Worm (Caenorhabditis elegans): ENCODE data around the gene F25B4.8.

F25B4.8 gene

DNA sequence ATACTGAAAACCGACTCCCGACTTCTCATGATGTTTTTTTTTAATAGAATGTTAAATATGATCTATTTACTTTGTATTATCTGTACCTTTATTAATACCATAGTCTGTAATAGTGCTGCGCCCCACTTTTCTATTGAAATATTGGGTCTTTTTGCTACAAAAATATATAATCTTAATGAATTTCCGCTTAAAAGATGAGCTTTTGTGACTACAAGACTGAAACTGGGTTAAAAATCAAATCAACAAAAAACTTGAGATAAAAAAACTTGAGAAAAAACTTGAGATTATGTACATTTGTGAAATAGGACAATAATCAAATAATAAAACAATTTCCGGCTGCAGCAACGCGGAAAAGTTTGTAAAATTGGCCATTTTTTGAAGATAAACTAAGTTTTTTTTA, 39.3 kb upstream of the F25B4.8 start, which contains the start of gene K09H11.15:
Gene K09H11.15 (minus strand): TSS at position 101 of the 400 bp plus-strand sequence.
- no peak for TF ChIP-seq mab-5 (tag; optimal IDR thresholded peaks at IDR 0.05)
- TF ChIP-seq hlh-1 (tag; optimal IDR thresholded peaks at IDR 0.05) = no peak
- no peak for TF ChIP-seq ham-2 (GFP tag; optimal IDR thresholded peaks at IDR 0.05)
- no peak for TF ChIP-seq flh-1 (GFP tag; optimal IDR thresholded peaks at IDR 0.05)
- TF ChIP-seq lin-32 (GFP tag; optimal IDR thresholded peaks at IDR 0.05) = no peak
- no peak for TF ChIP-seq pha-4 (tag; optimal IDR thresholded peaks at IDR 0.05)
- no peak for TF ChIP-seq tbx-8 (GFP tag; optimal IDR thresholded peaks at IDR 0.05)
- TF ChIP-seq sptf-1 (tag; optimal IDR thresholded peaks at IDR 0.05) = no peak
- TF ChIP-seq mls-2 (tag; optimal IDR thresholded peaks at IDR 0.05) = no peak
- TF ChIP-seq nhr-76 (tag; optimal IDR thresholded peaks at IDR 0.05) = no peak
- no peak for TF ChIP-seq unc-39 (tag; optimal IDR thresholded peaks at IDR 0.05)
- no peak for TF ChIP-seq elt-1 (tag; optimal IDR thresholded peaks at IDR 0.05; ENCODE audit: borderline replicate concordance, insufficient read depth)
- TF ChIP-seq lsy-2 (tag; optimal IDR thresholded peaks at IDR 0.05) = no peak
- no peak for TF ChIP-seq lin-13 (tag; optimal IDR thresholded peaks at IDR 0.05)
- TF ChIP-seq nhr-237 (tag; optimal IDR thresholded peaks at IDR 0.05) = no peak
- TF ChIP-seq unc-62 (GFP tag; optimal IDR thresholded peaks at IDR 0.05) = no peak
- TF ChIP-seq bed-3 (GFP tag; optimal IDR thresholded peaks at IDR 0.05) = no peak
- no peak for TF ChIP-seq unc-120 (tag; optimal IDR thresholded peaks at IDR 0.05; ENCODE audit: poor library complexity, severe bottlenecking)

DNA sequence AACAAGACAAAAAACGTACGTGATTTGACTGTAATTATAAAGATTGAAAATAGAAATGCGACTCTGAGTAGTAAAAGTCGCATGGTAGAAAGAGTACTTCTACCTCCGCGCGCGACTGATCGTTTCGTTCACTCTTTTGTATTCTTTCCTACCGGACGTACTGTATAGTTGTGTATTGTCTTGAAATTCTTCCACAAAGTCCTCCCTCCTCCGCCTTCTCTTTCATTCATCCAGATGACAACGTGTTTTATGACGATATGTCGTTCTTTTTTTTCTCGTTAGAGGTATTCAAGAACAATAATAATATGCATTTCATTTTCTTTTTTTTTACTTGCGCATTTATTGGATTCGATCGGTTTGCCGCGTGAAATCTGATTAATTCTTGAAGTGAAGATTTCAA, 34.9 kb upstream of the F25B4.8 start, which contains the start of gene K09H11.4:
Gene K09H11.4 (minus strand): TSS at position 101 of the 400 bp plus-strand sequence.
- no peak for TF ChIP-seq pha-4 (tag; optimal IDR thresholded peaks at IDR 0.05)
- no peak for TF ChIP-seq unc-39 (tag; optimal IDR thresholded peaks at IDR 0.05)
- TF ChIP-seq sem-2 (GFP tag; optimal IDR thresholded peaks at IDR 0.05) = no peak
- no peak for TF ChIP-seq mab-5 (tag; optimal IDR thresholded peaks at IDR 0.05)
- no peak for TF ChIP-seq lin-13 (tag; optimal IDR thresholded peaks at IDR 0.05)
- no peak for TF ChIP-seq unc-120 (tag; optimal IDR thresholded peaks at IDR 0.05; ENCODE audit: poor library complexity, severe bottlenecking)
- TF ChIP-seq tbx-8 (GFP tag; optimal IDR thresholded peaks at IDR 0.05) = no peak
- TF ChIP-seq ces-1 (GFP tag; optimal IDR thresholded peaks at IDR 0.05) = no peak
- TF ChIP-seq ceh-83 (GFP tag; optimal IDR thresholded peaks at IDR 0.05) = no peak
- TF ChIP-seq ham-2 (GFP tag; optimal IDR thresholded peaks at IDR 0.05) = no peak
- no peak for TF ChIP-seq mep-1 (tag; optimal IDR thresholded peaks at IDR 0.05)

DNA sequence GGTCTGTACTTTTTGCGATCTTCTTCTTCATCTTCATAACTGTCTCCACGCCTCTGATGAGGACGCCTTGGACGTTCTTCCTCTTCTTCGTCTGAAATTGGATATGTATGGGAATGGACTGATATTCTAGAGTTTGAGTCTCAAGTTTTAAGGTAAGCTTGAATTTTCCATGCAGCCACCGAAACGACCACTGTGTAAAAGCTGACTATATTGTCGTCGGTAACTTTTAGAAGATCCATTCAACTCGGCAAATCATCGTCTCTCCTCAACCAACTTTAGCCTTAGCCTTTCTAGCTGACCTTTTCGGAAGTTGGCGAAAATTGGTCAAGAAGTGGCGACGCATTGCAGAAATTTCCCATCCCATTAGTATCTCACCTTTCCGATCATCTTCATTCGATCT, 32.9 kb upstream of the F25B4.8 start:
- TF ChIP-seq nhr-237 (tag; optimal IDR thresholded peaks at IDR 0.05) (no peak), elt-1 (tag; optimal IDR thresholded peaks at IDR 0.05; ENCODE audit: borderline replicate concordance, insufficient read depth) (no peak), nhr-28 (tag; optimal IDR thresholded peaks at IDR 0.05) (no peak), nhr-2 (tag; optimal IDR thresholded peaks at IDR 0.05) (no peak), ham-2 (GFP tag; optimal IDR thresholded peaks at IDR 0.05) (no peak), hlh-1 (tag; optimal IDR thresholded peaks at IDR 0.05) (no peak), sem-2 (GFP tag; optimal IDR thresholded peaks at IDR 0.05) (no peak), bed-3 (GFP tag; optimal IDR thresholded peaks at IDR 0.05) (no peak), lin-32 (GFP tag; optimal IDR thresholded peaks at IDR 0.05) (no peak), lin-13 (tag; optimal IDR thresholded peaks at IDR 0.05) (no peak), zip-8 (tag; optimal IDR thresholded peaks at IDR 0.05) (no peak), flh-1 (GFP tag; optimal IDR thresholded peaks at IDR 0.05) (no peak), mep-1 (tag; optimal IDR thresholded peaks at IDR 0.05) (no peak), ceh-43 (GFP tag; optimal IDR thresholded peaks at IDR 0.05) (no peak)

DNA sequence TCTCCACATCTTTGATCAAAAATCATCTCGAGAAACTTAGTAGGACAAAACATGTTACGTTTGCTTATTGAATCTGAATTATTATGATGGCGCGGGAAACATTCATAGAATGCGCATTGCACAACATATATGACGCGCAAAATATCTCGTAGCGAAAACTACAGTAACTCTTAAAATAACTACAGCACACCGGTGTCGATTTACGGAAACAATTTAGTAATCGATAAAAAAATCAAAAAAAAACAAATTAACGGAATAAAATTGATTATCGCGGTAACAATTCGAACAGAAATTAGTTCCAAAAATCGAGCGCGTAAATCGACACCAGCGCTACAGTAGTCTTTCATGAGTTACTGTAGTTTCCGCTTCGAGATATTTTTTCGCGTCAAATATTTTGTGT, 30.6 kb upstream of the F25B4.8 start:
- TF ChIP-seq nhr-237 (tag; optimal IDR thresholded peaks at IDR 0.05) (no peak), hlh-1 (tag; optimal IDR thresholded peaks at IDR 0.05) (no peak), nhr-76 (tag; optimal IDR thresholded peaks at IDR 0.05) (no peak), flh-1 (GFP tag; optimal IDR thresholded peaks at IDR 0.05) (no peak), unc-62 (GFP tag; optimal IDR thresholded peaks at IDR 0.05) (no peak), unc-120 (tag; optimal IDR thresholded peaks at IDR 0.05; ENCODE audit: poor library complexity, severe bottlenecking) (no peak), ceh-39 (tag; optimal IDR thresholded peaks at IDR 0.05) (no peak), bed-3 (GFP tag; optimal IDR thresholded peaks at IDR 0.05) (no peak), ztf-11 (tag; optimal IDR thresholded peaks at IDR 0.05) (no peak), ces-1 (GFP tag; optimal IDR thresholded peaks at IDR 0.05) (no peak), zip-8 (tag; optimal IDR thresholded peaks at IDR 0.05) (no peak), sptf-1 (tag; optimal IDR thresholded peaks at IDR 0.05) (no peak), unc-39 (tag; optimal IDR thresholded peaks at IDR 0.05) (no peak), pha-4 (tag; optimal IDR thresholded peaks at IDR 0.05) (no peak), nhr-12 (tag; optimal IDR thresholded peaks at IDR 0.05) (no peak), mep-1 (tag; optimal IDR thresholded peaks at IDR 0.05) (no peak), drap-1 (GFP tag; optimal IDR thresholded peaks at IDR 0.05) (no peak), lin-32 (GFP tag; optimal IDR thresholded peaks at IDR 0.05) (no peak)

Data from whole organism, mixed stage, embryonic.